Comparison of ENCODE assay signal across 2 fruit fly cellular contexts in the genomic region with DNA sequence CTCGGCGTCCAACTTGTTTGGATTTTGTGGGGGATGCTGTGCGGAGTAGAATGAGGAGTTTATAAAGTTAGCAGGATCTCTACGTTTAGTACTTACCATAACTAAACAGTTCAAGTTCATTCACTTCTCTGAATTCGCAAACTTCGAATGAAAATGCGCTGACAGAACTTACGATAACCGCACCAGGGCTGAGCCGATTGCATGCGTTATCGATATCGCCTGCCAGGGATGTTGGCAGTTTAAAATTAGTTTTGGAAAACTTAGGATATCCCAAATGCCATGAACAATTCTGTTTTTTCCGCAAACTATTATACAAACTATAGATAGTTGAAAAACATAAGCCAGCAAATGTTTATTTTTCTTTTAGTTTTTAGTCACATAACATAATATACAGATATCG.
A peak's percentile ranks its signal among the peaks of the same experiment; 100 is the strongest.
TF ChIP-seq lines count a peak whose summit lies in the region.

Gene CG44303 (minus strand): TSS at position 154 of the 400 bp plus-strand sequence.

- no peak for TF ChIP-seq CTCF in whole organism, embryonic (GFP tag; optimal IDR thresholded peaks at IDR 0.05; lab: Kevin White, UChicago)

TF ChIP-seq in whole organism, embryonic, 481 proteins besides CTCF, POLR2A, EP300 and RAD21 (continues in another document):
- TF ChIP-seq CG3838 (GFP tag; optimal IDR thresholded peaks at IDR 0.05; lab: Kevin White, UChicago), result no peak
- TF ChIP-seq Scr (GFP tag; IDR thresholded peaks at IDR 0.05; lab: Robert Waterston, UW; ENCODE audit: partially characterized antibody), result peak; percentile 43; the same call in 1 of the 2 replicates
- peak; percentile 28 for TF ChIP-seq pzg (GFP tag; optimal IDR thresholded peaks at IDR 0.05; lab: Kevin White, UChicago)
- TF ChIP-seq nom (GFP tag; optimal IDR thresholded peaks at IDR 0.05; lab: Kevin White, UChicago), result no peak
- no peak for TF ChIP-seq ci (GFP tag; IDR thresholded peaks at IDR 0.05; lab: Robert Waterston, UW)
- peak; percentile 71 for TF ChIP-seq Dp (GFP tag; optimal IDR thresholded peaks at IDR 0.05; lab: Kevin White, UChicago)
- TF ChIP-seq tna (GFP tag; IDR thresholded peaks at IDR 0.05; lab: Robert Waterston, UW; ENCODE audit: partially characterized antibody), result peak; percentile 66
- TF ChIP-seq crol (GFP tag; IDR thresholded peaks at IDR 0.05; lab: Robert Waterston, UW), result no peak
- TF ChIP-seq Opbp (GFP tag; IDR thresholded peaks at IDR 0.05; lab: Robert Waterston, UW; ENCODE audit: partially characterized antibody), result peak; percentile 69; the same call in 2 of the 3 replicates
- TF ChIP-seq Fer3 (tag; optimal IDR thresholded peaks at IDR 0.05; lab: Kevin White, UChicago), result no peak
- TF ChIP-seq CG10209 (GFP tag; optimal IDR thresholded peaks at IDR 0.05; lab: Kevin White, UChicago), result no peak
- peak; percentile 52; the same call in 2 of the 3 replicates for TF ChIP-seq CG16813 (GFP tag; IDR thresholded peaks at IDR 0.05; lab: Robert Waterston, UW; ENCODE audit: partially characterized antibody)
- TF ChIP-seq nau (GFP tag; optimal IDR thresholded peaks at IDR 0.05; lab: Kevin White, UChicago), result no peak
- no peak for TF ChIP-seq Tbp (GFP tag; optimal IDR thresholded peaks at IDR 0.05; lab: Kevin White, UChicago)
- TF ChIP-seq nmo (GFP tag; optimal IDR thresholded peaks at IDR 0.05; lab: Kevin White, UChicago), result no peak
- no peak for TF ChIP-seq CG9609 (GFP tag; optimal IDR thresholded peaks at IDR 0.05; lab: Kevin White, UChicago)
- TF ChIP-seq ems (GFP tag; optimal IDR thresholded peaks at IDR 0.05; lab: Kevin White, UChicago), result no peak
- peak; percentile 29 for TF ChIP-seq Sry-δ (GFP tag; optimal IDR thresholded peaks at IDR 0.05; lab: Kevin White, UChicago)
- TF ChIP-seq CG2116 (GFP tag; optimal IDR thresholded peaks at IDR 0.05; lab: Kevin White, UChicago), result peak; percentile 61
- TF ChIP-seq chinmo (GFP tag; IDR thresholded peaks at IDR 0.05; lab: Robert Waterston, UW; ENCODE audit: partially characterized antibody), result 0 out of 4 replicates have a peak, but pooled peaks have one; percentile 11
- 0 out of 4 replicates have a peak, but pooled peaks have one; percentile 36 for TF ChIP-seq Dll (GFP tag; IDR thresholded peaks at IDR 0.05; lab: Robert Waterston, UW; ENCODE audit: partially characterized antibody)
- peak; percentile 34; the same call in 1 of the 3 replicates for TF ChIP-seq Doc3 (GFP tag; IDR thresholded peaks at IDR 0.05; lab: Robert Waterston, UW; ENCODE audit: partially characterized antibody)
- no peak for TF ChIP-seq inv (GFP tag; IDR thresholded peaks at IDR 0.05; lab: Robert Waterston, UW; ENCODE audit: partially characterized antibody)
- TF ChIP-seq Nf-YA (GFP tag; IDR thresholded peaks at IDR 0.05; lab: Robert Waterston, UW), result no peak
- TF ChIP-seq vnd (GFP tag; IDR thresholded peaks at IDR 0.05; lab: Robert Waterston, UW; ENCODE audit: partially characterized antibody), result peak; percentile 62
- peak; percentile 69 for TF ChIP-seq CG14860 (GFP tag; IDR thresholded peaks at IDR 0.05; lab: Robert Waterston, UW; ENCODE audit: partially characterized antibody)
- TF ChIP-seq CG2199 (GFP tag; IDR thresholded peaks at IDR 0.05; lab: Robert Waterston, UW), result no peak
- TF ChIP-seq dmrt99B (tag; optimal IDR thresholded peaks at IDR 0.05; lab: Kevin White, UChicago), result no peak
- 0 out of 2 replicates have a peak, but pooled peaks have one; percentile 22 for TF ChIP-seq sna (GFP tag; IDR thresholded peaks at IDR 0.05; lab: Robert Waterston, UW; ENCODE audit: partially characterized antibody)
- no peak for TF ChIP-seq Sry-β (GFP tag; optimal IDR thresholded peaks at IDR 0.05; lab: Kevin White, UChicago)
- TF ChIP-seq fd64A (GFP tag; optimal IDR thresholded peaks at IDR 0.05; lab: Kevin White, UChicago), result no peak
- peak; percentile 82 for TF ChIP-seq CG6791 (GFP tag; IDR thresholded peaks at IDR 0.05; lab: Robert Waterston, UW; ENCODE audit: partially characterized antibody)
- peak; percentile 79 for TF ChIP-seq ato (GFP tag; IDR thresholded peaks at IDR 0.05; lab: Robert Waterston, UW; ENCODE audit: partially characterized antibody)
- peak; percentile 35; the same call in 1 of the 2 replicates for TF ChIP-seq MBD-R2 (GFP tag; IDR thresholded peaks at IDR 0.05; lab: Robert Waterston, UW)
- TF ChIP-seq fd102C (GFP tag; optimal IDR thresholded peaks at IDR 0.05; lab: Kevin White, UChicago), result no peak
- no peak for TF ChIP-seq dimm (GFP tag; IDR thresholded peaks at IDR 0.05; lab: Robert Waterston, UW)
- TF ChIP-seq stwl (tag; optimal IDR thresholded peaks at IDR 0.05; lab: Kevin White, UChicago), result peak; percentile 31
- no peak for TF ChIP-seq Mes4 (GFP tag; optimal IDR thresholded peaks at IDR 0.05; lab: Kevin White, UChicago)

TF ChIP-seq in whole organism, pupa, 21 proteins besides CTCF, POLR2A, EP300 and RAD21:
- no peak for TF ChIP-seq fd96Ca (GFP tag; IDR thresholded peaks at IDR 0.05; lab: Robert Waterston, UW)
- no peak for TF ChIP-seq CG8301 (tag; optimal IDR thresholded peaks at IDR 0.05; lab: Kevin White, UChicago)
- peak; percentile 43 for TF ChIP-seq EcR (GFP tag; optimal IDR thresholded peaks at IDR 0.05; lab: Kevin White, UChicago)
